Fruit fly (Drosophila melanogaster) whole organism, pupa: ENCODE data around the gene CG14424.

Source experiments
- CG10348 ChIP-seq: fragments of 200-800 bp; sonication (Bioruptor generic); IDR thresholded peaks from 2 replicates; pipeline ENCODE4 v1.3.6; 2022; ENCODE audit warnings: missing biosample characterization, missing genetic modification characterization
- CG12605 ChIP-seq: fragments of 200-800 bp; sonication (Bioruptor generic); IDR thresholded peaks from 2 replicates; pipeline ENCODE4 v1.3.6; 2022; ENCODE audit warnings: missing biosample characterization, missing genetic modification characterization
- CG13204 ChIP-seq: fragments of 200-800 bp; sonication (Bioruptor generic); optimal IDR thresholded peaks from 2 replicates; lab custom pipeline; 2018; ENCODE audit warnings: missing biosample characterization, mild to moderate bottlenecking, missing genetic modification characterization, moderate library complexity
- CG14655 ChIP-seq: fragments of 200-800 bp; sonication (Bioruptor generic); optimal IDR thresholded peaks from 3 replicates; lab custom pipeline; 2017; ENCODE audit warnings: mild to moderate bottlenecking, missing biosample characterization, missing genetic modification reagents, missing genetic modification characterization
- CG15710 ChIP-seq: fragments of 200-800 bp; sonication (Bioruptor generic); optimal IDR thresholded peaks from 2 replicates; lab custom pipeline; 2018; ENCODE audit warnings: missing biosample characterization, mild to moderate bottlenecking, missing genetic modification characterization, moderate library complexity
- CG17806 ChIP-seq: fragments of 200-800 bp; sonication (Bioruptor generic); optimal IDR thresholded peaks from 2 replicates; lab custom pipeline; 2018; ENCODE audit warnings: missing biosample characterization, mild to moderate bottlenecking, missing genetic modification characterization, moderate library complexity
- CG32121 ChIP-seq: fragments of 200-800 bp; sonication (Bioruptor generic); IDR thresholded peaks from 2 replicates; pipeline ENCODE4 v1.3.6; 2022; ENCODE audit warnings: missing biosample characterization, missing genetic modification characterization
- CG34367 ChIP-seq: fragments of 200-800 bp; sonication (Bioruptor generic); optimal IDR thresholded peaks from 2 replicates; lab custom pipeline; 2018; ENCODE audit warnings: missing biosample characterization, mild to moderate bottlenecking, missing genetic modification characterization
- CG4496 ChIP-seq: fragments of 200-800 bp; sonication (Bioruptor generic); IDR thresholded peaks from 3 replicates; pipeline ENCODE4 v1.3.6; 2022; ENCODE audit warnings: missing biosample characterization, missing genetic modification characterization
- CG8159 ChIP-seq: fragments of 200-800 bp; sonication (Bioruptor generic); optimal IDR thresholded peaks from 3 replicates; lab custom pipeline; 2018; ENCODE audit warnings: missing biosample characterization, mild to moderate bottlenecking, missing genetic modification characterization, moderate library complexity
- CG8301 ChIP-seq: fragments of 200-800 bp; sonication (Bioruptor generic); optimal IDR thresholded peaks from 2 replicates; lab custom pipeline; 2018; ENCODE audit warnings: missing biosample characterization, mild to moderate bottlenecking, missing genetic modification characterization
- CG9948 ChIP-seq: fragments of 200-800 bp; sonication (Bioruptor generic); optimal IDR thresholded peaks from 2 replicates; lab custom pipeline; 2018; ENCODE audit warnings: missing biosample characterization, mild to moderate bottlenecking, missing genetic modification characterization, moderate library complexity
- D1 ChIP-seq: fragments of 200-800 bp; sonication (Bioruptor generic); optimal IDR thresholded peaks from 2 replicates; lab custom pipeline; 2018; ENCODE audit warnings: missing biosample characterization, mild to moderate bottlenecking, missing genetic modification characterization, moderate library complexity
- EcR ChIP-seq: fragments of 200-800 bp; sonication (Bioruptor generic); optimal IDR thresholded peaks from 3 replicates; lab custom pipeline; 2019; ENCODE audit warnings: missing biosample characterization, missing genetic modification characterization, mild to moderate bottlenecking, moderate library complexity, missing genetic modification reagents
- Ets98B ChIP-seq: fragments of 200-800 bp; sonication (Bioruptor generic); IDR thresholded peaks from 2 replicates; pipeline ENCODE4 v1.3.6; 2022; ENCODE audit warnings: missing biosample characterization, missing genetic modification characterization
- Pif1A ChIP-seq: fragments of 200-800 bp; sonication (Bioruptor generic); optimal IDR thresholded peaks from 3 replicates; lab custom pipeline; 2016; ENCODE audit warnings: missing biosample characterization, missing genetic modification characterization
- Pif1B ChIP-seq: fragments of 200-800 bp; sonication (Bioruptor generic); optimal IDR thresholded peaks from 3 replicates; lab custom pipeline; 2016; ENCODE audit warnings: missing biosample characterization, missing genetic modification characterization
- Snoo ChIP-seq: fragments of 200-800 bp; sonication (Bioruptor generic); optimal IDR thresholded peaks from 3 replicates; lab custom pipeline; 2017; ENCODE audit warnings: missing biosample characterization, mild to moderate bottlenecking, missing genetic modification characterization, inconsistent platforms
- fd96Ca ChIP-seq: fragments of 200-800 bp; sonication (Bioruptor generic); IDR thresholded peaks from 3 replicates; pipeline ENCODE4 v1.3.6; 2022; ENCODE audit warnings: missing biosample characterization, missing genetic modification characterization
- gl ChIP-seq: fragments of 200-800 bp; sonication (Bioruptor generic); optimal IDR thresholded peaks from 2 replicates; lab custom pipeline; 2018; ENCODE audit warnings: missing biosample characterization, mild to moderate bottlenecking, missing genetic modification characterization
- rn ChIP-seq: fragments of 200-800 bp; sonication (Bioruptor generic); IDR thresholded peaks from 2 replicates; pipeline ENCODE4 v1.3.6; 2022; ENCODE audit warnings: missing biosample characterization, missing genetic modification characterization

CG14424 gene

dm6 chrX:2947545-2948072 lies 20.6 kb upstream of the CG14424 start, which contains the start of gene CG3603:
Gene CG3603 (plus strand): TSS chrX:2948034.
- peak; percentile 81 for TF ChIP-seq CG4496 (GFP tag; lab: Robert Waterston, UW)
- TF ChIP-seq CG32121 (GFP tag; lab: Robert Waterston, UW) = peak; percentile 73
- peak; percentile 87 for TF ChIP-seq Pif1A
- no peak for TF ChIP-seq CG10348 (GFP tag; lab: Robert Waterston, UW)
- TF ChIP-seq CG13204 (GFP tag; lab: Kevin White, UChicago) = peak; percentile 69
- TF ChIP-seq CG12605 (GFP tag; lab: Robert Waterston, UW) = peak; percentile 83
- TF ChIP-seq rn (GFP tag; lab: Robert Waterston, UW) = no peak
- TF ChIP-seq CG17806 = peak; percentile 55
- TF ChIP-seq CG14655 (GFP tag; lab: Kevin White, UChicago) = peak; percentile 78
- TF ChIP-seq Ets98B (GFP tag; lab: Robert Waterston, UW) = peak; percentile 75
- TF ChIP-seq Pif1B (GFP tag; lab: Kevin White, UChicago) = peak; percentile 78
- peak; percentile 44; the same call in 1 of the 3 replicates for TF ChIP-seq fd96Ca
- TF ChIP-seq CG34367 (tag; lab: Kevin White, UChicago) = peak; percentile 77
- peak; percentile 82 for TF ChIP-seq gl (tag; lab: Kevin White, UChicago)
- TF ChIP-seq CG8301 = peak; percentile 66
- TF ChIP-seq CG8159 (tag; lab: Kevin White, UChicago) = peak; percentile 61
- TF ChIP-seq EcR (GFP tag; lab: Kevin White, UChicago) = no peak
- TF ChIP-seq CG15710 (tag; lab: Kevin White, UChicago) = peak; percentile 37
- peak; percentile 26 for TF ChIP-seq D1 (tag; lab: Kevin White, UChicago)
- no peak for TF ChIP-seq CG9948 (tag; lab: Kevin White, UChicago)
- TF ChIP-seq Snoo = peak; percentile 81

dm6 chrX:2946794-2947193 lies 19.7 kb upstream of the CG14424 start, which contains the start of gene CG17959:
Gene CG17959 (plus strand): TSS chrX:2947094.
- no peak for TF ChIP-seq Snoo

- TF ChIP-seq Snoo = no peak
- no peak for TF ChIP-seq CG14655 (GFP tag; lab: Kevin White, UChicago)
- no peak for TF ChIP-seq CG4496 (GFP tag; lab: Robert Waterston, UW)
- no peak for TF ChIP-seq CG8301
- no peak for TF ChIP-seq fd96Ca
- no peak for TF ChIP-seq gl (tag; lab: Kevin White, UChicago)
- no peak for TF ChIP-seq CG10348 (GFP tag; lab: Robert Waterston, UW)
- TF ChIP-seq rn (GFP tag; lab: Robert Waterston, UW) = no peak
- TF ChIP-seq EcR (GFP tag; lab: Kevin White, UChicago) = no peak
- TF ChIP-seq CG9948 (tag; lab: Kevin White, UChicago) = no peak
- TF ChIP-seq Pif1A = no peak
- no peak for TF ChIP-seq CG8159 (tag; lab: Kevin White, UChicago)
- TF ChIP-seq D1 (tag; lab: Kevin White, UChicago) = no peak
- no peak for TF ChIP-seq CG17806
- TF ChIP-seq CG34367 (tag; lab: Kevin White, UChicago) = no peak
- TF ChIP-seq CG13204 (GFP tag; lab: Kevin White, UChicago) = no peak
- TF ChIP-seq Ets98B (GFP tag; lab: Robert Waterston, UW) = no peak
- no peak for TF ChIP-seq CG15710 (tag; lab: Kevin White, UChicago)
Observed at dm6 chrX:2945103-2945502, 18.0 kb upstream of the CG14424 start, which contains the start of gene CG14423. Gene CG14423 (plus strand): TSS chrX:2945403.

dm6 chrX:2943086-2943485 lies 16.0 kb upstream of the CG14424 start, which contains the start of gene CG14422:
Gene CG14422 (plus strand): TSS chrX:2943386.
- TF ChIP-seq CG34367 (tag; lab: Kevin White, UChicago) (no peak), CG8301 (no peak), fd96Ca (no peak), Ets98B (GFP tag; lab: Robert Waterston, UW) (no peak), CG10348 (GFP tag; lab: Robert Waterston, UW) (no peak), rn (GFP tag; lab: Robert Waterston, UW) (no peak), gl (tag; lab: Kevin White, UChicago) (no peak), CG15710 (tag; lab: Kevin White, UChicago) (no peak), Pif1B (GFP tag; lab: Kevin White, UChicago) (no peak), CG12605 (GFP tag; lab: Robert Waterston, UW) (no peak), Pif1A (no peak), D1 (tag; lab: Kevin White, UChicago) (no peak), CG17806 (no peak), CG9948 (tag; lab: Kevin White, UChicago) (no peak), CG14655 (GFP tag; lab: Kevin White, UChicago) (no peak)

- TF ChIP-seq CG32121 (GFP tag; lab: Robert Waterston, UW) = no peak
- no peak for TF ChIP-seq CG8159 (tag; lab: Kevin White, UChicago)
- TF ChIP-seq CG12605 (GFP tag; lab: Robert Waterston, UW) = no peak
- no peak for TF ChIP-seq CG8301
- TF ChIP-seq CG14655 (GFP tag; lab: Kevin White, UChicago) = no peak
- no peak for TF ChIP-seq fd96Ca
- TF ChIP-seq CG4496 (GFP tag; lab: Robert Waterston, UW) = no peak
- no peak for TF ChIP-seq Snoo
- TF ChIP-seq CG17806 = no peak
- TF ChIP-seq Ets98B (GFP tag; lab: Robert Waterston, UW) = no peak
- TF ChIP-seq CG9948 (tag; lab: Kevin White, UChicago) = no peak
- no peak for TF ChIP-seq D1 (tag; lab: Kevin White, UChicago)
- no peak for TF ChIP-seq rn (GFP tag; lab: Robert Waterston, UW)
- TF ChIP-seq Pif1A = no peak
- no peak for TF ChIP-seq Pif1B (GFP tag; lab: Kevin White, UChicago)
- TF ChIP-seq CG10348 (GFP tag; lab: Robert Waterston, UW) = no peak
- no peak for TF ChIP-seq EcR (GFP tag; lab: Kevin White, UChicago)
- no peak for TF ChIP-seq gl (tag; lab: Kevin White, UChicago)
- no peak for TF ChIP-seq CG34367 (tag; lab: Kevin White, UChicago)
Observed at dm6 chrX:2941108-2941507, 14.1 kb upstream of the CG14424 start, which contains the start of gene CG14421. Gene CG14421 (plus strand): TSS chrX:2941408.
